Worm (Caenorhabditis elegans) whole organism, mixed stage, embryonic: Measurements from ENCODE around the gene Y9C9A.5.

Experiments used
- ceh-83 ChIP-seq: fragments of 200-800 bp; sonication (Bioruptor generic); optimal IDR thresholded peaks from 2 replicates; lab custom pipeline; 2018; ENCODE audit warnings: mild to moderate bottlenecking, missing genetic modification characterization, missing compliant biosample characterization
- elt-3 ChIP-seq: fragments of 150-350 bp; optimal IDR thresholded peaks from 2 replicates; lab custom pipeline; 2014; ENCODE audit warnings: missing biosample characterization, missing genetic modification characterization
- snpc-4 ChIP-seq: fragments of 150-350 bp; optimal IDR thresholded peaks from 2 replicates; lab custom pipeline; 2014; ENCODE audit warnings: missing biosample characterization, missing genetic modification characterization

DNA sequence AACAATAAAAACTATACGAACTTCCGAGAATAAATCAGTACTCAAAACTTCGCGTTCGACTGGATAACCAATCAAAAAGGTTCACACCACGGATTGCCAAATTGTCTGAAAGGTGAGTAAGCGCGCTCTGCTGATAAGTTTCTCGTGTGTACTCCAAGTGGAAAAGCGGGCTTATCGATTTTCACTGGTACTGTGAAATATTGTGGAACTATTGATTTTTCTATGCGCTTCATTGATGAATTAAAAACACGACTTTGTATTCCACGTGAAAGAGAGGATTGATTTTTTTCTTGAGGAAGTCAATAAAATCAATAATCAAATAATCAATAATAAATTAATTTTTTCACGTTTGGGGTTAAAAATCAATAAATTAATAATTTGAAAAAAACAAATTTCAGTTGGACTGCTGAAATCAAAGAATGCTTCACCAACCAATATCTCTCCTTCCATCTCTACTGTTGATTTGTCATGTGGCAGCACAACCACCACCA, 36.1 kb upstream of the Y9C9A.5 start, which contains the start of gene T08B6.4:
- TF ChIP-seq ceh-83 (GFP tag; lab: Kevin White, UChicago) (no peak), snpc-4 (tag; lab: Kevin White, UChicago) (no peak), elt-3 (tag; lab: Kevin White, UChicago) (no peak)
